Fruit fly (Drosophila melanogaster) whole organism, pupa: Measurements from ENCODE around the gene Naa30B.

Experiments
- CG34367 ChIP-seq: fragments of 200-800 bp; sonication (Bioruptor generic); optimal IDR thresholded peaks from 2 replicates; lab custom pipeline; 2018; ENCODE audit warnings: missing biosample characterization, mild to moderate bottlenecking, missing genetic modification characterization
- CG8159 ChIP-seq: fragments of 200-800 bp; sonication (Bioruptor generic); optimal IDR thresholded peaks from 3 replicates; lab custom pipeline; 2018; ENCODE audit warnings: missing biosample characterization, mild to moderate bottlenecking, missing genetic modification characterization, moderate library complexity
- CG9948 ChIP-seq: fragments of 200-800 bp; sonication (Bioruptor generic); optimal IDR thresholded peaks from 2 replicates; lab custom pipeline; 2018; ENCODE audit warnings: missing biosample characterization, mild to moderate bottlenecking, missing genetic modification characterization, moderate library complexity
- EcR ChIP-seq: fragments of 200-800 bp; sonication (Bioruptor generic); optimal IDR thresholded peaks from 3 replicates; lab custom pipeline; 2019; ENCODE audit warnings: missing biosample characterization, missing genetic modification characterization, mild to moderate bottlenecking, moderate library complexity, missing genetic modification reagents
- Pif1B ChIP-seq: fragments of 200-800 bp; sonication (Bioruptor generic); optimal IDR thresholded peaks from 3 replicates; lab custom pipeline; 2016; ENCODE audit warnings: missing biosample characterization, missing genetic modification characterization
- Snoo ChIP-seq: fragments of 200-800 bp; sonication (Bioruptor generic); optimal IDR thresholded peaks from 3 replicates; lab custom pipeline; 2017; ENCODE audit warnings: missing biosample characterization, mild to moderate bottlenecking, missing genetic modification characterization, inconsistent platforms
- fd96Ca ChIP-seq: fragments of 200-800 bp; sonication (Bioruptor generic); IDR thresholded peaks from 3 replicates; pipeline ENCODE4 v1.3.6; 2022; ENCODE audit warnings: missing biosample characterization, missing genetic modification characterization

DNA sequence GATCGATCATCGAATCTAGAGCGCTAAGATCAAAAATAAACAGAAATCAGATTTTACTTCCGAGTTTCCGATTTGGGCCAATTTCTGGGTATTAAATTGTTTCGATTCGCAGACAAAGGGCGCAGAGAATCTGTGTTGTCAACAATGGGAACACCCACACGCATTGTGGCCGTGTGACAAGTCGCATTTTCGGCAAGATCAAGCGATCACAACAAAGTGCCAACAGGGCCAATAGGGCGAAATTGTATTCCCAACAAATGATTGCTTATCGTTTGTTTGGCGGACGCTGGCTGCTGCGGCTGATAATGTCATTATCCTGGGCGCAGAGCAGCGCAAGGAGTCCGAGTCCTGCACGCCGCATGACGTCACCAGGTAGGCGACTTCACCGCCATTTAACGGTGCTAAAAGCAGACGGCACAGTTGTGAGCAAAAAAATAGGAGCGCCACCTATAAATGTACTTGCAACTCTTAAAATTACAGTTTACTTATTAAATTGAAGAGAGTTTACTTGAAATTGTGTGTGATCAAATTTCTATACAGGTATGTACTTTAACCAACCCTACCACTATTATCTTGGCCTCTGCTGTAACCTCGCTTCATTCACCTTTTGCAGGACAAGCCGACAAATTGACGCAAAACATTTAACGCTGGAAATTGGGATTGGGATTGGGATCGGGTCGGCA, 7.3 kb upstream of the Naa30B start:
- no peak for TF ChIP-seq Pif1B (GFP tag; lab: Kevin White, UChicago)
- TF ChIP-seq fd96Ca (GFP tag; lab: Robert Waterston, UW), result peak; percentile 56; the same call in 2 of the 3 replicates
- no peak for TF ChIP-seq EcR
- TF ChIP-seq Snoo (tag; lab: Kevin White, UChicago), result no peak
- TF ChIP-seq CG8159 (tag; lab: Kevin White, UChicago), result peak; percentile 49
- TF ChIP-seq CG34367 (tag; lab: Kevin White, UChicago), result peak; percentile 63
- peak; percentile 49 for TF ChIP-seq CG9948 (tag; lab: Kevin White, UChicago)
